Worm (Caenorhabditis elegans): ENCODE results near the gene smc-6.

DNA sequence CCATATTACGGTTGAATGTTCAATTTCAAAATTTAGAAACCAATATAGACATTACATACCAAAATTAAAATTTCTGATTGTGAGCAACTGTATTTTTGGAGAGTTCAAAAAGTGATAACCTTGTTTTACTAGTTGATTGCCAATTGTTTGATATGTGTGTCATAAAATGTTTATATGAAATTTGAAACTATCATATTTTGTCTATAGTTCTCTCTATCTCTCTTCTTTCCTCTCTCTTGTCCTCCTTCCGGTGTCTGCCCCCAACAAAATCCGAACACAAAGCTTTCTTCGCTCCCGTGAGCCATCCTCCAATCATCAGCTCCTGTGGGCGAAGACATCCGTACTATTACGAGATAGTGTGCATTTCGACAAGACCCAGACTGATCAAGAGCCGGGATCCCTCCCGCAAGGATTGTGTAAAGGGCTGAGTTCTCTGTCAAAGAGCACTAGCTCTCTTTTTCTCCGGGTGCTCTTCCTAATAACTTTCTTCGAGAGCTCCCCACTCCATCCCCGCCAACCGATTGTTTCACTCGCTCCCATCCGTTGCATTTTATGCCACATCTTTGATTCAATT is 24.0 kb downstream of the smc-6 start:
- no peak for TF ChIP-seq fax-1 (tag; optimal IDR thresholded peaks at IDR 0.05)
- TF ChIP-seq ceh-14 (tag; optimal IDR thresholded peaks at IDR 0.05) = no peak
- no peak for TF ChIP-seq pros-1 (tag; optimal IDR thresholded peaks at IDR 0.05)
- no peak for TF ChIP-seq fkh-10 (GFP tag; optimal IDR thresholded peaks at IDR 0.05)
